Worm (Caenorhabditis elegans) whole organism, L4 larva: Measurements from ENCODE around the gene F23H11.5.

Source experiments
- mdl-1 ChIP-seq, 2 experiments: fragments of 150-350 bp in 1 of 2; sonication (generic microtip) in 1 of 2; optimal IDR thresholded peaks; 2 replicates each; lab custom pipeline; 2014 to 2017; ENCODE audit warnings: missing biosample characterization in 2 of 2, missing genetic modification characterization in 2 of 2
- nhr-237 ChIP-seq: sonication (generic microtip); optimal IDR thresholded peaks from 2 replicates; lab custom pipeline; 2017; ENCODE audit warnings: missing biosample characterization, missing genetic modification characterization
- pha-4 ChIP-seq, 2 experiments: fragments of 150-350 bp in 1 of 2; fragments of 200-800 bp in 1 of 2; sonication (Bioruptor generic) in 1 of 2; IDR thresholded peaks in 1 of 2; optimal IDR thresholded peaks in 1 of 2; 2 replicates each; pipeline versions ENCODE4 v1.3.6 to Lab custom; 2014 to 2022; ENCODE audit warnings: missing genetic modification characterization in 2 of 2, missing genetic modification reagents in 2 of 2, missing biosample characterization in 1 of 2, missing compliant biosample characterization in 1 of 2

ce11 chrIII:907311-907710 lies 3.1 kb downstream of the F23H11.5 start, which contains the start of gene F23H11.4:
- no peak for TF ChIP-seq nhr-237
- no peak for TF ChIP-seq mdl-1 (tag; optimal IDR thresholded peaks at IDR 0.05; lab: Kevin White, UChicago)
- TF ChIP-seq pha-4 (GFP tag; IDR thresholded peaks at IDR 0.05; lab: Robert Waterston, UW), result no peak
- TF ChIP-seq pha-4 (tag; optimal IDR thresholded peaks at IDR 0.05; lab: Kevin White, UChicago), result no peak
